Fruit fly (Drosophila melanogaster) whole organism, adult: Measurements from ENCODE around the gene Dpm2.
A peak's percentile ranks its signal among the peaks of the same experiment; 100 is the strongest.

ENCODE experiments used
- CG11617 ChIP-seq: fragments of 200-800 bp; sonication (Bioruptor generic); optimal IDR thresholded peaks from 2 replicates; lab custom pipeline; 2017; ENCODE audit warnings: mild to moderate bottlenecking, missing biosample characterization, missing genetic modification reagents, missing genetic modification characterization
- CG12768 ChIP-seq: fragments of 200-800 bp; sonication (Bioruptor generic); optimal IDR thresholded peaks from 2 replicates; lab custom pipeline; 2017; ENCODE audit warnings: missing biosample characterization, missing genetic modification characterization, mild to moderate bottlenecking, moderate library complexity, missing genetic modification reagents
- CG14711 ChIP-seq: fragments of 200-800 bp; sonication (Bioruptor generic); optimal IDR thresholded peaks from 2 replicates; lab custom pipeline; 2018; ENCODE audit warnings: missing biosample characterization, mild to moderate bottlenecking, missing genetic modification characterization, moderate library complexity
- CG1620 ChIP-seq: fragments of 200-800 bp; sonication (Bioruptor generic); optimal IDR thresholded peaks from 2 replicates; lab custom pipeline; 2016; ENCODE audit warnings: missing biosample characterization, missing genetic modification characterization
- CG33017 ChIP-seq: fragments of 200-800 bp; sonication (Bioruptor generic); optimal IDR thresholded peaks from 2 replicates; lab custom pipeline; 2018; ENCODE audit warnings: missing biosample characterization, mild to moderate bottlenecking, missing genetic modification characterization, moderate library complexity
- CG5204 ChIP-seq: fragments of 200-800 bp; sonication (Bioruptor generic); optimal IDR thresholded peaks from 2 replicates; lab custom pipeline; 2016; ENCODE audit warnings: missing biosample characterization, missing genetic modification characterization
- CG7045 ChIP-seq: fragments of 200-800 bp; sonication (Bioruptor generic); optimal IDR thresholded peaks from 2 replicates; lab custom pipeline; 2017; ENCODE audit warnings: missing biosample characterization, mild to moderate bottlenecking, missing genetic modification characterization
- CG7101 ChIP-seq: fragments of 200-800 bp; sonication (Bioruptor generic); optimal IDR thresholded peaks from 2 replicates; lab custom pipeline; 2018; ENCODE audit warnings: missing biosample characterization, mild to moderate bottlenecking, missing genetic modification characterization, moderate library complexity
- Clk ChIP-seq: fragments of 200-800 bp; sonication (Bioruptor generic); optimal IDR thresholded peaks from 2 replicates; lab custom pipeline; 2017; ENCODE audit warnings: missing biosample characterization, missing genetic modification characterization
- Crg-1 ChIP-seq: fragments of 200-800 bp; sonication (Bioruptor generic); optimal IDR thresholded peaks from 2 replicates; lab custom pipeline; 2016; ENCODE audit warnings: missing biosample characterization, missing genetic modification characterization
- Hr96 ChIP-seq: fragments of 200-800 bp; sonication (Bioruptor generic); optimal IDR thresholded peaks from 2 replicates; lab custom pipeline; 2016; ENCODE audit warnings: missing biosample characterization, missing genetic modification characterization
- Mnt ChIP-seq: fragments of 200-800 bp; sonication (Bioruptor generic); optimal IDR thresholded peaks from 2 replicates; lab custom pipeline; 2016; ENCODE audit warnings: missing biosample characterization, mild to moderate bottlenecking, missing genetic modification characterization
- bab1 ChIP-seq: fragments of 200-800 bp; sonication (Bioruptor generic); optimal IDR thresholded peaks from 3 replicates; lab custom pipeline; 2019; ENCODE audit warnings: missing biosample characterization, mild to moderate bottlenecking, missing genetic modification characterization, moderate library complexity
- cic ChIP-seq: fragments of 200-800 bp; sonication (Bioruptor generic); optimal IDR thresholded peaks from 2 replicates; lab custom pipeline; 2017; ENCODE audit warnings: missing biosample characterization, mild to moderate bottlenecking, missing genetic modification characterization, moderate library complexity
- cnc ChIP-seq, 2 experiments: fragments of >200 bp; optimal IDR thresholded peaks; 2 replicates each; lab custom pipeline; 2017
- kay ChIP-seq: fragments of 200-800 bp; sonication (Bioruptor generic); peaks from one replicate; lab custom pipeline; 2016; ENCODE audit warnings: missing biosample characterization, missing genetic modification characterization, borderline replicate concordance
- ovo ChIP-seq: fragments of 200-800 bp; sonication (Bioruptor generic); optimal IDR thresholded peaks from 2 replicates; lab custom pipeline; 2016; ENCODE audit warnings: missing biosample characterization, missing genetic modification characterization
- pad ChIP-seq: fragments of 200-800 bp; sonication (Bioruptor generic); optimal IDR thresholded peaks from 3 replicates; lab custom pipeline; 2017; ENCODE audit warnings: missing biosample characterization, missing genetic modification characterization, mild to moderate bottlenecking, moderate library complexity, missing genetic modification reagents
- tj ChIP-seq: fragments of 200-800 bp; sonication (Bioruptor generic); optimal IDR thresholded peaks from 3 replicates; lab custom pipeline; 2017; ENCODE audit warnings: missing biosample characterization, mild to moderate bottlenecking, missing genetic modification characterization, moderate library complexity
- toe ChIP-seq: fragments of 200-800 bp; sonication (Bioruptor generic); optimal IDR thresholded peaks from 2 replicates; lab custom pipeline; 2016; ENCODE audit warnings: missing biosample characterization, missing genetic modification characterization

Dpm2 gene

DNA sequence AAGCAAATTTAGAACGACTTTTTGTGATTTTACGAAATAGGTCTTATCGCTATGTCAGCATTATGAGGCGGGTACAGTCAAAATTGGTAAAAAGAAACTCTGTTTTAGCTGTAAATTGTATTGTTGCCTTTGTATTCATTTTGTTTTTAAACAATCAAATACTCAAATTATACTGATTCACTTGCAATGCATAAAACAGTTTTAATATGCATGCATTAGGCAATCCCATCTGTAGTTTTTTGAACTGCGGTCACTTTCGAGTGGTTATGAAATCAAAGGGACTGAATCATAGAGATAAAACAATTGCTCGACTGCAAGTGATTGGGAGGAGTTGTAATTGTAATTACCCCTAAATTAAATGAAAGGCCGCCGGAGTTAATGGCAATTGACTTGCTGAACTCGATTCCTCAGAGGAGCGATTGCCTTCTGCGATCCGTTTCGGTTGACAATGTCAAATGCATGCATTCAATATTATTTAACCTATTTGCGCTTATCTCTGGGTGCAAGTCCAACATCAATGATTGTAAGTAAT, 20.4 kb downstream of the Dpm2 start:
- no peak for TF ChIP-seq Clk (GFP tag; lab: Kevin White, UChicago)
- no peak for TF ChIP-seq CG11617 (GFP tag; lab: Kevin White, UChicago)
- no peak for TF ChIP-seq ovo
- no peak for TF ChIP-seq CG7045
- peak; percentile 4 for TF ChIP-seq CG14711 (tag; lab: Kevin White, UChicago)
- peak; percentile 45 for TF ChIP-seq kay
- TF ChIP-seq Crg-1 (GFP tag; lab: Kevin White, UChicago) = no peak
- TF ChIP-seq Mnt (GFP tag; lab: Kevin White, UChicago) = no peak
- TF ChIP-seq toe (GFP tag; lab: Kevin White, UChicago) = no peak
- TF ChIP-seq pad (GFP tag; lab: Kevin White, UChicago) = no peak
- peak; percentile 22 for TF ChIP-seq tj (GFP tag; lab: Kevin White, UChicago)
- TF ChIP-seq bab1 (GFP tag; lab: Kevin White, UChicago) = no peak
- no peak for TF ChIP-seq Hr96
- no peak for TF ChIP-seq CG33017 (tag; lab: Kevin White, UChicago)
- no peak for TF ChIP-seq cnc (optimal IDR thresholded peaks at IDR 0.05; lab: Kevin White, UChicago)
- peak; percentile 10 for TF ChIP-seq CG7101 (tag; lab: Kevin White, UChicago)
- no peak for TF ChIP-seq CG12768 (GFP tag; lab: Kevin White, UChicago)
- no peak for TF ChIP-seq CG1620 (GFP tag; lab: Kevin White, UChicago)
- no peak for TF ChIP-seq CG5204 (GFP tag; lab: Kevin White, UChicago)
- no peak for TF ChIP-seq cic (GFP tag; lab: Kevin White, UChicago)

DNA sequence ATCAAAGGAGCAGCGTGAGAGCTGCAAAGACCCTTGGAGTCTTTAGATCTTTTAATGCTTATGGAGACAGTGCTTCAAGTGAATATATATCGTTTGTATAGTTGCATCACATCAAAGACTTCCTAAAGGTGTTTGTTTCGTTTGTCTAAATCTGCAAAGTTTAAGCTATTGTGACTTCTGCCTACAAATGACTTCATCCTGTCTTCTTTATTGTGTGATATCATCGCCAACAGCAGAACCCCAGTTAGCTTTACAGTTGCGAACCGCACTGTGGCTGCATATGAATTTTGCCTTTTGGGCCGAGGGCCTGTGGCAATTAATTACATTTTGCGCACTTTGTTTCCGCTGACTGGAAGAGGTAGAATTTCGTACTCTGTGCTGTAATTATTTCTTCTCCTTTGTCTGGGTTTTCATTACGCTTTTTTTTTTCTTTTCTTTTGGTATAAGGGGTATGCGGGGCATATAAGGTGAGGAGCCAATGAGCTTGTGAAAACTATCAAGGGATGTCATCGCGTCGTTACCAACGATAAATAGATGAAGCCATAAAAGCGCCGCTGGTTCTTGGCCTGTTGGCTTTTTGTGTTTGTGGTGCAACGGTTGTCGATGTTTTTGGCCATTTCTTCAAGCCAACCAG, 23.1 kb downstream of the Dpm2 start:
- TF ChIP-seq tj (GFP tag; lab: Kevin White, UChicago) (peak; percentile 66), cic (GFP tag; lab: Kevin White, UChicago) (no peak)

DNA sequence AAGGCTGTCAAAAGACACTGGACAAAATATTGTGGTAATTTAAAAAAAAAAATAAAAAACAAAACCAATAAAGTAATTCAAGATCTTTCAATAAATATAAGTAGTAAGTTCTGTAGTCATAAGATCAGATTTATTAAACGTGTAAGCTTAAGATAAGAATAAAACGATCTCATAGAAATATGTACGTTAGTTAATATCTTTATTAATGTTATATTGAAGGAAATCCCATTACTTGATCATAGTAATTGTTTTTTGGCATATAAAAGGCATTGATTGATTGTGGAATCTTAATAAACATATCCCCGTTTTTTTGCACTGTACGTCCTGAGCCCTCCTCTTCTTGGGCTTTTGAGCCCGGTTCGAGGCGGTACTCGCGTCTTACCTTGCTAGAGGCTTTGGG, 23.9 kb downstream of the Dpm2 start:
- TF ChIP-seq CG5204 (GFP tag; lab: Kevin White, UChicago) (no peak), pad (GFP tag; lab: Kevin White, UChicago) (no peak), tj (GFP tag; lab: Kevin White, UChicago) (no peak), Hr96 (no peak), CG33017 (tag; lab: Kevin White, UChicago) (no peak), kay (peak; percentile 48), CG11617 (GFP tag; lab: Kevin White, UChicago) (no peak), cnc (optimal IDR thresholded peaks at IDR 0.05; lab: Kevin White, UChicago) (no peak), Crg-1 (GFP tag; lab: Kevin White, UChicago) (no peak)

DNA sequence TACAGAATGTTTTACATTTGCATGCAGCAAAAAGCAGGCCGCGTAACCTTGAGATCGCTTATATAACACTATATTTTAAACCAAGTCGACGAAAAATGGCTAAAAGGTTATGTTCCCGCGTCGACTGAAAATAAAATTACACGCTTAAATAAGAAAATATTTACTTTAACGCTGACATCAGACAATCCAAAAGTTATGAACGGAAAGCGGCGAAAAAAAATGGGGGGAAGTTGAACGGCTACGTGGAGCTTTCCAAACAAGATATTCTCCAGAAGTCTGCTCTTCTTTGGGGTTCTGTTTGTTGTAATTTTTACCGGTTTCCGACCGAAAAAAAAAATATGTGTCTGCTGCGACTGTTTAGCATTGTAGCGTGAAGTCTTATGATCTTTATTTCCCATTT, 25.2 kb downstream of the Dpm2 start:
- TF ChIP-seq tj (GFP tag; lab: Kevin White, UChicago) (peak; percentile 80), Clk (GFP tag; lab: Kevin White, UChicago) (no peak)

DNA sequence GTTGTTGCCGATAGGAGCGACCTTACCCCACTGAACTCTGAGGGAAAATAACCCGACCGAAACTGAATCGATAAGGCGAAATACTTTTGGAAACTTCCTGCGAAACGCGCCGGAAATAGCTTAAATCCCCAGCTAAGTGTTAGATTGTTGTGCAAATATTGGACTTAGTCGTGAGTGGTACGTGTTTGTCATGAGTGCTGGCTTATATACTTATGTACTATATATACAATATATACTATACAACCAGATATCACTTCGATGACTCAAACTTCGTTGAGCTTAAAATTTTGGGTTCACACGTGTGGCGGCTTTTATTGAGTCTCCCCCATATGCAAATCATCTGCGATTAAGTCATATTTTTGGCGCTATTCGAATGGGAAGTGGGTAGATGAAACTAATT, 26.9 kb downstream of the Dpm2 start:
- TF ChIP-seq cnc (optimal IDR thresholded peaks at IDR 0.05; lab: Kevin White, UChicago) (no peak), CG12768 (GFP tag; lab: Kevin White, UChicago) (no peak), Crg-1 (GFP tag; lab: Kevin White, UChicago) (no peak), CG7045 (no peak), bab1 (GFP tag; lab: Kevin White, UChicago) (no peak), kay (no peak), CG11617 (GFP tag; lab: Kevin White, UChicago) (no peak), Hr96 (no peak), cic (GFP tag; lab: Kevin White, UChicago) (no peak), CG1620 (GFP tag; lab: Kevin White, UChicago) (no peak)

DNA sequence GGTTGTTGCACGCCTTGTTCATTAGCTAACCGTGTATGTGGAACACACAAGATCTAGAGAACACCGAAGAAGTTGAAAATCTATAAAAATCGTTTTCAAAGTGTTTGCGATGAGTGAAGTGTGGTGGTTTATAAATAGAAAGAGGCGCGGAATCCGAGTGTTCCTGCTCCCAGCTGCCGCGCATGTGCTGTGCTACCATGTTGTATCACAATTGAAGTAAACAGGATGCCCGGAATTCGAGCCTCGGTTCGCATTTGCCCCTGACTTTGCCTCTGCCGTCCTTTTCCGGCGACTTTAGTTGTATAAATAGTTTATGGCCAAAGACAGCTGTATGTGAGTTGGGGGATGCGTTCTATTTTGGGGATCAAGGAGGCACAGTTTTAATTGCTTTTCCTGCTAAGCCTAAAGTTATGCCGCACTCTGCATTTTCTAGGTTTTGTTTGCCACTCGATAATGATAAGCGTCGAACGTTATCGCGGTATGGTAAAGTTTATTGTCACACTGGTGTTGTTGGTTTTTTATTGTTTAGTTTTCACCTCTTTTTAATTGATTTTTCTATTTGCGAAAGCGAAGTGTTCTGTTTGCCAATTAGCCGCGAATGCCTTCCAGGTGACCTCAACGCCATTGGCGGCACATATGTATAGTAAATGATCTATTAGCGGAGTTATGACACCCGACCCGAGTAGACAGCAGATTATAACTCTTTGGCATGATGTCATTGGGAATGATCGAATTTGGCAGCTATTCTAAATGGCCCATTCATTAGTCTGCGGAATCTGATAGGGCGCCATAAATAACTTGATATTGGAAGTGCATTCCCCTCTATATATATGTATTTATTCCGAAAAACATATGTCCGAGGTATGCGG, 29.8 kb downstream of the Dpm2 start:
- peak; percentile 1 for TF ChIP-seq CG7045
- no peak for TF ChIP-seq CG14711 (tag; lab: Kevin White, UChicago)
- TF ChIP-seq CG11617 (GFP tag; lab: Kevin White, UChicago) = peak; percentile 13
- no peak for TF ChIP-seq Mnt (GFP tag; lab: Kevin White, UChicago)
- TF ChIP-seq CG12768 (GFP tag; lab: Kevin White, UChicago) = peak; percentile 13
- peak; percentile 54 for TF ChIP-seq cic (GFP tag; lab: Kevin White, UChicago)
- no peak for TF ChIP-seq CG7101 (tag; lab: Kevin White, UChicago)
- peak; percentile 24 for TF ChIP-seq CG33017 (tag; lab: Kevin White, UChicago)

DNA sequence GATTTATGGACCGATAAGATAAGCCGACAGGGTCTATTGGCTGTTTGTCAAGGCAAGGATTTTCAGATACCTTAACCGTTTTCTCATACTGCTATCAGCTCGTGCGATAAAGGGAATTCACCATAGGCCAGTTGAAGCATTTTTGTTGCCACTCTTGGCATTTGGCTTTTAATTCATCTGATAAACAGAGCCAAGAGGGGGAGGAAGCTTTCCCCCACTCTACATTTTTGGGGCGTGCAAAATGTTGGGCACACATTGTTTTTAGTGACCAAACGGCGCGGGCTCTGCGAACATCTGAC, 30.4 kb downstream of the Dpm2 start:
- TF ChIP-seq Hr96 = no peak
- TF ChIP-seq CG14711 (tag; lab: Kevin White, UChicago) = no peak
- no peak for TF ChIP-seq Mnt (GFP tag; lab: Kevin White, UChicago)
- no peak for TF ChIP-seq Crg-1 (GFP tag; lab: Kevin White, UChicago)
